Worm (Caenorhabditis elegans): ENCODE results near the gene vit-3.

DNA sequence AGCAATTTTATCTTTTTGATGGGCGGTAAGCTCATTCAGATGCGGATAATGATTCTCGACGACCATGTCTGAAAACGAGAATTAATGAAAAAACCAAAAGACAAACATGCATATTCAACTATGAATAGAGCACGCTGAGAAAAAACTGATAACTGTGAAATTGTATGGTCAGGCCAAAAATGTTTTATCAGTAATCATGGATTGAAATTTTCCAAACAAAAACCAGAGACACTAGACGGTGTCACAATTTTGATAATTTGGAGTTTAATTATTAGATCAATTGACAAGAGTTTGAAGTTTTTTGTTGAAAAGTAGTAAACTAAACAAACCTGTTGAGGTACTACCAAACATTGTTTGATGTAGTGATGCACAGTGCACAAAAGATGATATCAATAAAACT is 28.0 kb upstream of the vit-3 start, which contains the start of gene cgr-1:
- no peak for TF ChIP-seq hlh-6 (tag; optimal IDR thresholded peaks at IDR 0.05)
- no peak for TF ChIP-seq unc-55 (GFP tag; optimal IDR thresholded peaks at IDR 0.05)
- TF ChIP-seq ceh-45 (GFP tag; IDR thresholded peaks at IDR 0.05), result no peak
- TF ChIP-seq elt-2 (tag; optimal IDR thresholded peaks at IDR 0.05), result no peak
- TF ChIP-seq ama-1 (optimal IDR thresholded peaks at IDR 0.05), result no peak
- no peak for TF ChIP-seq pha-4 (tag; optimal IDR thresholded peaks at IDR 0.05)
- TF ChIP-seq fkh-10 (GFP tag; optimal IDR thresholded peaks at IDR 0.05), result no peak
- no peak for TF ChIP-seq C08G9.2 (tag; optimal IDR thresholded peaks at IDR 0.05)
- no peak for TF ChIP-seq ets-4 (tag; optimal IDR thresholded peaks at IDR 0.05)
- TF ChIP-seq ceh-34 (tag; optimal IDR thresholded peaks at IDR 0.05), result no peak
- TF ChIP-seq ttx-3 (tag; optimal IDR thresholded peaks at IDR 0.05), result no peak
- no peak for TF ChIP-seq nfya-1 (tag; optimal IDR thresholded peaks at IDR 0.05)

All from whole organism, late embryonic.